Worm (Caenorhabditis elegans) whole organism, L3 larva: ENCODE measurements around the gene srw-87.
A peak's percentile ranks its signal among the peaks of the same experiment; 100 is the strongest.

Experiments used
- R02D3.7 ChIP-seq: fragments of 150-350 bp; optimal IDR thresholded peaks from 2 replicates; lab custom pipeline; 2014; ENCODE audit warnings: missing biosample characterization, missing genetic modification characterization
- ZK546.5 ChIP-seq: sonication (generic microtip); optimal IDR thresholded peaks from 2 replicates; lab custom pipeline; 2017; ENCODE audit warnings: missing biosample characterization, missing genetic modification characterization
- aly-2 ChIP-seq: fragments of 150-350 bp; optimal IDR thresholded peaks from 2 replicates; lab custom pipeline; 2014; ENCODE audit warnings: missing biosample characterization, missing genetic modification characterization
- ama-1 ChIP-seq: fragments of 150-350 bp; optimal IDR thresholded peaks from 2 replicates; lab custom pipeline; 2018
- ceh-16 ChIP-seq: sonication (generic microtip); optimal IDR thresholded peaks from 2 replicates; lab custom pipeline; 2017; ENCODE audit warnings: missing biosample characterization, missing genetic modification characterization
- ceh-28 ChIP-seq: fragments of 150-350 bp; optimal IDR thresholded peaks from 2 replicates; lab custom pipeline; 2014; ENCODE audit warnings: missing biosample characterization, missing genetic modification reagents, missing genetic modification characterization
- ceh-82 ChIP-seq: fragments of 150-350 bp; optimal IDR thresholded peaks from 2 replicates; lab custom pipeline; 2014; ENCODE audit warnings: missing biosample characterization, missing genetic modification characterization
- ceh-9 ChIP-seq: sonication (generic microtip); optimal IDR thresholded peaks from 2 replicates; lab custom pipeline; 2018; ENCODE audit warnings: missing biosample characterization, missing genetic modification characterization
- daf-12 ChIP-seq: fragments of 150-350 bp; optimal IDR thresholded peaks from 2 replicates; lab custom pipeline; 2014; ENCODE audit warnings: missing biosample characterization, missing genetic modification reagents, missing genetic modification characterization
- egl-27 ChIP-seq: sonication (generic microtip); optimal IDR thresholded peaks from 4 replicates; lab custom pipeline; 2017; ENCODE audit warnings: missing biosample characterization, missing genetic modification reagents, missing genetic modification characterization
- egl-5 ChIP-seq: fragments of 150-350 bp; optimal IDR thresholded peaks from 2 replicates; lab custom pipeline; 2017; ENCODE audit warnings: missing biosample characterization, missing genetic modification reagents, missing genetic modification characterization, inconsistent platforms
- elt-1 ChIP-seq: fragments of 150-350 bp; optimal IDR thresholded peaks from 2 replicates; lab custom pipeline; 2014; ENCODE audit warnings: missing biosample characterization, missing genetic modification characterization
- elt-2 ChIP-seq: sonication (generic microtip); optimal IDR thresholded peaks from 2 replicates; lab custom pipeline; 2016; ENCODE audit warnings: missing genetic modification reagents, mild to moderate bottlenecking, missing genetic modification characterization, missing compliant biosample characterization
- elt-3 ChIP-seq, 3 experiments: fragments of 150-350 bp in 1 of 3; sonication (generic microtip) in 2 of 3; optimal IDR thresholded peaks; 2 replicates in 2 of 3; 4 replicates in 1 of 3; lab custom pipeline; 2014 to 2017; ENCODE audit warnings: missing biosample characterization in 3 of 3, missing genetic modification characterization in 3 of 3
- eor-1 ChIP-seq, 2 experiments: fragments of 150-350 bp; optimal IDR thresholded peaks; 2 replicates each; lab custom pipeline; 2014 to 2018; ENCODE audit warnings: missing biosample characterization in 2 of 2, missing genetic modification characterization in 2 of 2
- fkh-10 ChIP-seq: sonication (generic microtip); optimal IDR thresholded peaks from 2 replicates; lab custom pipeline; 2017; ENCODE audit warnings: missing biosample characterization, missing genetic modification reagents, missing genetic modification characterization
- fkh-2 ChIP-seq: fragments of 150-350 bp; optimal IDR thresholded peaks from 2 replicates; lab custom pipeline; 2014; ENCODE audit warnings: missing biosample characterization, missing genetic modification reagents, missing genetic modification characterization
- fos-1 ChIP-seq: fragments of 150-350 bp; optimal IDR thresholded peaks from 2 replicates; lab custom pipeline; 2014; ENCODE audit warnings: missing biosample characterization, missing genetic modification characterization
- hmg-11 ChIP-seq: sonication (generic microtip); optimal IDR thresholded peaks from 2 replicates; lab custom pipeline; 2016; ENCODE audit warnings: missing genetic modification characterization, missing compliant biosample characterization
- jun-1 ChIP-seq: fragments of 150-350 bp; optimal IDR thresholded peaks from 2 replicates; lab custom pipeline; 2014; ENCODE audit warnings: missing biosample characterization, missing genetic modification reagents, missing genetic modification characterization
- lin-15B ChIP-seq: fragments of 150-350 bp; optimal IDR thresholded peaks from 2 replicates; lab custom pipeline; 2014; ENCODE audit warnings: missing biosample characterization, missing genetic modification characterization
- lin-39 ChIP-seq: fragments of 150-350 bp; optimal IDR thresholded peaks from 2 replicates; lab custom pipeline; 2018; ENCODE audit warnings: missing biosample characterization, missing genetic modification reagents, missing genetic modification characterization
- lsy-12 ChIP-seq: sonication (generic microtip); optimal IDR thresholded peaks from 2 replicates; lab custom pipeline; 2016; ENCODE audit warnings: mild to moderate bottlenecking, missing genetic modification characterization, missing compliant biosample characterization
- mdl-1 ChIP-seq: fragments of 150-350 bp; optimal IDR thresholded peaks from 2 replicates; lab custom pipeline; 2014; ENCODE audit warnings: missing biosample characterization, missing genetic modification characterization
- mml-1 ChIP-seq: fragments of 150-350 bp; sonication (generic microtip); optimal IDR thresholded peaks from 3 replicates; lab custom pipeline; 2014; ENCODE audit warnings: missing biosample characterization, missing genetic modification characterization
- nfya-1 ChIP-seq: sonication (generic microtip); optimal IDR thresholded peaks from 2 replicates; lab custom pipeline; 2017; ENCODE audit warnings: missing genetic modification characterization, mild to moderate bottlenecking, missing compliant biosample characterization, antibody characterized with exemption, moderate library complexity; ENCODE audit not compliant: insufficient read depth
- nhr-11 ChIP-seq: fragments of 150-350 bp; optimal IDR thresholded peaks from 2 replicates; lab custom pipeline; 2014; ENCODE audit warnings: missing biosample characterization, missing genetic modification characterization
- nhr-12 ChIP-seq: fragments of 150-350 bp; optimal IDR thresholded peaks from 2 replicates; lab custom pipeline; 2014; ENCODE audit warnings: missing biosample characterization, missing genetic modification characterization
- nhr-23 ChIP-seq: fragments of 150-350 bp; optimal IDR thresholded peaks from 2 replicates; lab custom pipeline; 2014; ENCODE audit warnings: missing biosample characterization, missing genetic modification reagents, missing genetic modification characterization
- nhr-237 ChIP-seq: fragments of 150-350 bp; optimal IDR thresholded peaks from 2 replicates; lab custom pipeline; 2014; ENCODE audit warnings: missing biosample characterization, missing genetic modification characterization
- nhr-25 ChIP-seq: sonication (generic microtip); optimal IDR thresholded peaks from 2 replicates; lab custom pipeline; 2017; ENCODE audit warnings: missing biosample characterization, missing genetic modification characterization
- nhr-28 ChIP-seq: fragments of 150-350 bp; optimal IDR thresholded peaks from 2 replicates; lab custom pipeline; 2014; ENCODE audit warnings: missing biosample characterization, missing genetic modification characterization
- nhr-43 ChIP-seq: sonication (generic microtip); optimal IDR thresholded peaks from 2 replicates; lab custom pipeline; 2016; ENCODE audit warnings: mild to moderate bottlenecking, missing genetic modification characterization, missing compliant biosample characterization; ENCODE audit not compliant: poor library complexity, severe bottlenecking
- nhr-67 ChIP-seq: fragments of 150-350 bp; optimal IDR thresholded peaks from 2 replicates; lab custom pipeline; 2014; ENCODE audit warnings: missing biosample characterization, missing genetic modification characterization
- nhr-76 ChIP-seq: fragments of 150-350 bp; sonication (generic microtip); optimal IDR thresholded peaks from 5 replicates; lab custom pipeline; 2014; ENCODE audit warnings: missing biosample characterization, missing genetic modification characterization
- nhr-77 ChIP-seq: fragments of 150-350 bp; optimal IDR thresholded peaks from 2 replicates; lab custom pipeline; 2014; ENCODE audit warnings: missing biosample characterization, missing genetic modification characterization
- pha-4 ChIP-seq: fragments of 150-350 bp; optimal IDR thresholded peaks from 2 replicates; lab custom pipeline; 2014; ENCODE audit warnings: missing biosample characterization, missing genetic modification reagents, missing genetic modification characterization
- pqm-1 ChIP-seq: fragments of 150-350 bp; optimal IDR thresholded peaks from 2 replicates; lab custom pipeline; 2017; ENCODE audit warnings: missing biosample characterization, missing genetic modification characterization, inconsistent platforms
- sea-2 ChIP-seq: fragments of 150-350 bp; sonication (generic microtip); optimal IDR thresholded peaks from 4 replicates; lab custom pipeline; 2014; ENCODE audit warnings: missing biosample characterization, missing genetic modification reagents, missing genetic modification characterization
- skn-1 ChIP-seq: fragments of 150-350 bp; optimal IDR thresholded peaks from 2 replicates; lab custom pipeline; 2014; ENCODE audit warnings: missing biosample characterization, missing genetic modification characterization
- snpc-4 ChIP-seq: fragments of 150-350 bp; optimal IDR thresholded peaks from 2 replicates; lab custom pipeline; 2014; ENCODE audit warnings: missing biosample characterization, missing genetic modification characterization
- tbx-2 ChIP-seq: sonication (generic microtip); optimal IDR thresholded peaks from 2 replicates; lab custom pipeline; 2016; ENCODE audit warnings: mild to moderate bottlenecking, missing genetic modification characterization, missing compliant biosample characterization
- unc-39 ChIP-seq: sonication (generic microtip); optimal IDR thresholded peaks from 4 replicates; lab custom pipeline; 2017; ENCODE audit warnings: missing biosample characterization, missing genetic modification characterization
- unc-62 ChIP-seq: fragments of 150-350 bp; sonication (generic microtip); optimal IDR thresholded peaks from 4 replicates; lab custom pipeline; 2014; ENCODE audit warnings: missing biosample characterization, missing genetic modification reagents, missing genetic modification characterization
- zag-1 ChIP-seq: fragments of 150-350 bp; optimal IDR thresholded peaks from 2 replicates; lab custom pipeline; 2014; ENCODE audit warnings: missing biosample characterization, missing genetic modification characterization
- ztf-11 ChIP-seq: fragments of 150-350 bp; optimal IDR thresholded peaks from 2 replicates; lab custom pipeline; 2014; ENCODE audit warnings: missing biosample characterization, missing genetic modification characterization
- ztf-4 ChIP-seq: fragments of 150-350 bp; optimal IDR thresholded peaks from 2 replicates; lab custom pipeline; 2014; ENCODE audit warnings: missing biosample characterization, missing genetic modification characterization

srw-87 gene

ce11 chrV:16355941-16356340 is 19.5 kb downstream of the srw-87 start:
- peak; percentile 86 for TF ChIP-seq elt-2
- peak; percentile 72 for TF ChIP-seq R02D3.7 (tag; lab: Kevin White, UChicago)
- no peak for TF ChIP-seq elt-1 (tag; lab: Kevin White, UChicago)
- peak; percentile 87 for TF ChIP-seq fkh-10
- no peak for TF ChIP-seq aly-2
- peak; percentile 99 for TF ChIP-seq hmg-11 (tag; lab: Kevin White, UChicago)
- no peak for TF ChIP-seq sea-2 (GFP tag; lab: Kevin White, UChicago)
- TF ChIP-seq skn-1 (tag; lab: Kevin White, UChicago), result peak; percentile 85
- peak; percentile 34 for TF ChIP-seq ama-1
- TF ChIP-seq tbx-2 (tag; lab: Kevin White, UChicago), result peak; percentile 56
- TF ChIP-seq nhr-76 (tag; lab: Kevin White, UChicago), result no peak
- TF ChIP-seq mml-1 (tag; lab: Kevin White, UChicago), result no peak
- no peak for TF ChIP-seq eor-1 (tag; optimal IDR thresholded peaks at IDR 0.05; lab: Kevin White, UChicago)
- TF ChIP-seq nhr-25 (tag; lab: Kevin White, UChicago), result peak; percentile 64
- TF ChIP-seq pqm-1 (tag; lab: Kevin White, UChicago), result peak; percentile 91
- TF ChIP-seq nhr-43 (tag; lab: Kevin White, UChicago), result peak; percentile 60
- peak; percentile 96 for TF ChIP-seq nfya-1 (tag; lab: Kevin White, UChicago)
- no peak for TF ChIP-seq nhr-28 (tag; lab: Kevin White, UChicago)
- peak; percentile 71 for TF ChIP-seq egl-27 (tag; lab: Kevin White, UChicago)
- TF ChIP-seq lin-39, result peak; percentile 92
- TF ChIP-seq ceh-16 (tag; lab: Kevin White, UChicago), result no peak
- no peak for TF ChIP-seq nhr-11 (tag; lab: Kevin White, UChicago)
- TF ChIP-seq elt-3 (tag; optimal IDR thresholded peaks at IDR 0.05; lab: Kevin White, UChicago), result no peak
- TF ChIP-seq ztf-11 (tag; lab: Kevin White, UChicago), result no peak
- TF ChIP-seq lin-15B (tag; lab: Kevin White, UChicago), result peak; percentile 68
- peak; percentile 58 for TF ChIP-seq mdl-1 (tag; lab: Kevin White, UChicago)
- TF ChIP-seq pha-4, result peak; percentile 81
- TF ChIP-seq fos-1 (tag; lab: Kevin White, UChicago), result no peak
- TF ChIP-seq unc-39 (tag; lab: Kevin White, UChicago), result no peak
- no peak for TF ChIP-seq fkh-2 (tag; lab: Kevin White, UChicago)
- no peak for TF ChIP-seq ZK546.5 (tag; lab: Kevin White, UChicago)
- peak; percentile 52 for TF ChIP-seq snpc-4
- TF ChIP-seq unc-62 (GFP tag; lab: Kevin White, UChicago), result peak; percentile 13
- peak; percentile 23 for TF ChIP-seq ceh-82 (tag; lab: Kevin White, UChicago)
- TF ChIP-seq ceh-9 (tag; lab: Kevin White, UChicago), result no peak
- TF ChIP-seq lsy-12 (tag; lab: Kevin White, UChicago), result peak; percentile 84
- TF ChIP-seq zag-1 (tag; lab: Kevin White, UChicago), result no peak
- TF ChIP-seq jun-1 (tag; lab: Kevin White, UChicago), result peak; percentile 96
- TF ChIP-seq nhr-67 (tag; lab: Kevin White, UChicago), result no peak
- TF ChIP-seq nhr-12, result no peak
- no peak for TF ChIP-seq nhr-77 (tag; lab: Kevin White, UChicago)
- TF ChIP-seq daf-12, result no peak
- peak; percentile 83 for TF ChIP-seq nhr-23 (tag; lab: Kevin White, UChicago)
- TF ChIP-seq egl-5 (tag; lab: Kevin White, UChicago), result peak; percentile 70
- TF ChIP-seq ztf-4 (tag; lab: Kevin White, UChicago), result no peak
- TF ChIP-seq ceh-28 (tag; lab: Kevin White, UChicago), result peak; percentile 84
- TF ChIP-seq nhr-237 (tag; lab: Kevin White, UChicago), result no peak
